Worm (Caenorhabditis elegans): ENCODE results near the gene T07F10.3.

DNA sequence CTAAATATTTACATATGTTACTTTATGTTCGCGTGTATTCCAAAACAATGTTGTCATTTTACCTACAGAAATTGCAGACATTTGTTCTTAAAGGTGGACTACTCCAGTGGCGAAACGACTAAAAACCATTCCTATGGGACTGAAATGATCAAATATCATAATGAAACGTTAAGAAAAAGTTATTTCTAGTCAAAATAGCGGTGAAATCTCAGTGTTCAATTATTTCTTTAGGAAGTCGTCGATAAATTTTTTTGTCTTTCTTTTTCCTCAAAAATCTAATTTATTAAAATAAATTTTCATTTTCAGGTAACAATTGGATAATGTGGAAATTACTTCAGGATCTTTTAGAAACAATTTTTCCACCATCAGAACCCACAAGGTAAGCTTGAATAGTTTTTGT, 34.5 kb downstream of the T07F10.3 start, which contains the start of gene C44H9.4:
- no peak for TF ChIP-seq klf-2 (GFP tag; conservative IDR thresholded peaks at IDR 0.05)
- no peak for TF ChIP-seq cog-1 (tag; optimal IDR thresholded peaks at IDR 0.05)
- TF ChIP-seq ztf-29 (GFP tag; IDR thresholded peaks at IDR 0.05) = no peak
- no peak for TF ChIP-seq tab-1 (GFP tag; IDR thresholded peaks at IDR 0.05)
